Worm (Caenorhabditis elegans): ENCODE results near the gene C32B5.18.

- TF ChIP-seq nhr-76 (tag; optimal IDR thresholded peaks at IDR 0.05) (no peak), unc-62 (GFP tag; optimal IDR thresholded peaks at IDR 0.05) (no peak), bed-3 (GFP tag; optimal IDR thresholded peaks at IDR 0.05) (no peak), pha-4 (tag; optimal IDR thresholded peaks at IDR 0.05) (no peak), lin-13 (tag; optimal IDR thresholded peaks at IDR 0.05) (no peak), nhr-2 (tag; optimal IDR thresholded peaks at IDR 0.05) (no peak), ztf-11 (tag; optimal IDR thresholded peaks at IDR 0.05) (no peak), ceh-43 (GFP tag; optimal IDR thresholded peaks at IDR 0.05) (no peak), nhr-237 (tag; optimal IDR thresholded peaks at IDR 0.05) (no peak), elt-3 (tag; optimal IDR thresholded peaks at IDR 0.05) (no peak)
Observed at ce11 chrII:927331-927730, 33.0 kb upstream of the C32B5.18 start, which contains the start of gene R07C3.13.
